Fruit fly (Drosophila melanogaster) whole organism, embryonic: ENCODE results near the gene CG43051.
A peak's percentile ranks its signal among the peaks of the same experiment; 100 is the strongest.

Source experiments
- Antp ChIP-seq: fragments of 200-800 bp; sonication (Bioruptor generic); optimal IDR thresholded peaks from 3 replicates; lab custom pipeline; 2016; ENCODE audit warnings: missing biosample characterization, missing genetic modification characterization
- Atf-2 ChIP-seq: fragments of 200-800 bp; sonication (Bioruptor generic); optimal IDR thresholded peaks from 2 replicates; lab custom pipeline; 2016; ENCODE audit warnings: missing biosample characterization, missing genetic modification characterization
- Blimp-1 ChIP-seq: fragments of 200-800 bp; sonication (Bioruptor generic); optimal IDR thresholded peaks from 3 replicates; lab custom pipeline; 2018; ENCODE audit warnings: missing biosample characterization, missing genetic modification characterization, mild to moderate bottlenecking, moderate library complexity, missing genetic modification reagents
- CG10267 ChIP-seq: fragments of 200-800 bp; sonication (Bioruptor generic); optimal IDR thresholded peaks from 2 replicates; lab custom pipeline; 2018; ENCODE audit warnings: missing biosample characterization, mild to moderate bottlenecking, missing genetic modification characterization, moderate library complexity
- CG11695 ChIP-seq: fragments of 200-800 bp; sonication (Bioruptor generic); IDR thresholded peaks from 3 replicates; pipeline ENCODE4 v1.3.6; 2022; ENCODE audit warnings: missing biosample characterization, missing genetic modification characterization
- CG12299 ChIP-seq: fragments of 200-800 bp; sonication (Bioruptor generic); optimal IDR thresholded peaks from 2 replicates; lab custom pipeline; 2018; ENCODE audit warnings: missing biosample characterization, mild to moderate bottlenecking, missing genetic modification characterization
- CG14667 ChIP-seq: fragments of 200-800 bp; sonication (Bioruptor generic); IDR thresholded peaks from 2 replicates; pipeline ENCODE4 v1.3.6; 2022; ENCODE audit warnings: missing biosample characterization, missing genetic modification characterization
- CG15269 ChIP-seq: fragments of 200-800 bp; sonication (Bioruptor generic); optimal IDR thresholded peaks from 2 replicates; lab custom pipeline; 2018; ENCODE audit warnings: missing biosample characterization, mild to moderate bottlenecking, missing genetic modification characterization, moderate library complexity
- CG17612 ChIP-seq: fragments of 200-800 bp; sonication (Bioruptor generic); IDR thresholded peaks from 2 replicates; pipeline ENCODE4 v1.3.6; 2022; ENCODE audit warnings: missing biosample characterization, missing genetic modification characterization
- CG18011 ChIP-seq: fragments of 200-800 bp; sonication (Bioruptor generic); optimal IDR thresholded peaks from 2 replicates; lab custom pipeline; 2017; ENCODE audit warnings: missing biosample characterization, missing genetic modification characterization, mild to moderate bottlenecking, moderate library complexity, missing genotype
- CG2678 ChIP-seq: fragments of 200-800 bp; sonication (Bioruptor generic); optimal IDR thresholded peaks from 3 replicates; lab custom pipeline; 2019; ENCODE audit warnings: missing biosample characterization, mild to moderate bottlenecking, missing genetic modification characterization, moderate library complexity
- CG2889 ChIP-seq: fragments of 200-800 bp; sonication (Bioruptor generic); IDR thresholded peaks from 3 replicates; pipeline ENCODE4 v1.3.6; 2022; ENCODE audit warnings: missing biosample characterization, missing genetic modification characterization
- CG3065 ChIP-seq: fragments of 200-800 bp; sonication (Bioruptor generic); optimal IDR thresholded peaks from 2 replicates; lab custom pipeline; 2016; ENCODE audit warnings: missing biosample characterization, missing genetic modification characterization
- CG4282 ChIP-seq: fragments of 200-800 bp; sonication (Bioruptor generic); optimal IDR thresholded peaks from 2 replicates; lab custom pipeline; 2016; ENCODE audit warnings: missing biosample characterization, missing genetic modification characterization
- CG43689 ChIP-seq: fragments of 200-800 bp; sonication (Bioruptor generic); IDR thresholded peaks from 2 replicates; pipeline ENCODE4 v1.3.6; 2022; ENCODE audit warnings: missing biosample characterization, missing genetic modification characterization
- CG5953 ChIP-seq: fragments of 200-800 bp; sonication (Bioruptor generic); IDR thresholded peaks from 2 replicates; pipeline ENCODE4 v1.3.6; 2022; ENCODE audit warnings: missing biosample characterization, missing genetic modification characterization
- CG6175 ChIP-seq: fragments of 200-800 bp; sonication (Bioruptor generic); IDR thresholded peaks from 3 replicates; pipeline ENCODE4 v1.3.6; 2022; ENCODE audit warnings: missing biosample characterization, missing genetic modification characterization
- CG7357 ChIP-seq: fragments of 200-800 bp; sonication (Bioruptor generic); IDR thresholded peaks from 3 replicates; pipeline ENCODE4 v1.3.6; 2022; ENCODE audit warnings: missing biosample characterization, missing genetic modification characterization
- CG8281 ChIP-seq: fragments of 200-800 bp; sonication (Bioruptor generic); optimal IDR thresholded peaks from 2 replicates; lab custom pipeline; 2018; ENCODE audit warnings: missing biosample characterization, mild to moderate bottlenecking, missing genetic modification characterization, moderate library complexity
- CG9932 ChIP-seq: fragments of 200-800 bp; sonication (Bioruptor generic); IDR thresholded peaks from 2 replicates; pipeline ENCODE4 v1.3.6; 2022; ENCODE audit warnings: missing biosample characterization, missing genetic modification characterization
- D19B ChIP-seq: fragments of 200-800 bp; sonication (Bioruptor generic); optimal IDR thresholded peaks from 2 replicates; lab custom pipeline; 2017; ENCODE audit warnings: missing biosample characterization, mild to moderate bottlenecking, missing genetic modification characterization
- Elba2 ChIP-seq: fragments of 200-800 bp; sonication (Bioruptor generic); optimal IDR thresholded peaks from 3 replicates; lab custom pipeline; 2016; ENCODE audit warnings: missing biosample characterization, missing genetic modification characterization
- HLHmδ ChIP-seq: fragments of 200-800 bp; sonication (Bioruptor generic); optimal IDR thresholded peaks from 2 replicates; lab custom pipeline; 2018; ENCODE audit warnings: missing biosample characterization, mild to moderate bottlenecking, missing genetic modification characterization, moderate library complexity
- Hmx ChIP-seq: fragments of 200-800 bp; sonication (Bioruptor generic); optimal IDR thresholded peaks from 2 replicates; lab custom pipeline; 2016; ENCODE audit warnings: missing biosample characterization, missing genetic modification characterization
- Mad ChIP-seq: fragments of 200-800 bp; sonication (Bioruptor generic); optimal IDR thresholded peaks from 2 replicates; lab custom pipeline; 2016; ENCODE audit warnings: missing biosample characterization, missing genetic modification characterization
- Max ChIP-seq: fragments of 200-800 bp; sonication (Bioruptor generic); optimal IDR thresholded peaks from 2 replicates; lab custom pipeline; 2016; ENCODE audit warnings: missing biosample characterization, mild to moderate bottlenecking, missing genetic modification characterization
- Opbp ChIP-seq: fragments of 200-800 bp; sonication (Bioruptor generic); IDR thresholded peaks from 3 replicates; pipeline ENCODE4 v1.3.6; 2022; ENCODE audit warnings: missing biosample characterization, missing genetic modification characterization; ENCODE audit not compliant: partially characterized antibody
- Pdp1 ChIP-seq, 2 experiments: fragments of 200-800 bp; sonication (Bioruptor generic); optimal IDR thresholded peaks; 3 replicates each; lab custom pipeline; 2016; ENCODE audit warnings: missing biosample characterization in 2 of 2, missing genetic modification characterization in 2 of 2, mild to moderate bottlenecking in 1 of 2, moderate library complexity in 1 of 2
- Poxn ChIP-seq: fragments of 200-800 bp; sonication (Bioruptor generic); IDR thresholded peaks from 2 replicates; pipeline ENCODE4 v1.3.6; 2022; ENCODE audit warnings: missing biosample characterization, missing genetic modification characterization
- Xrp1 ChIP-seq: fragments of 200-800 bp; sonication (Bioruptor generic); IDR thresholded peaks from 2 replicates; pipeline ENCODE4 v1.3.6; 2022; ENCODE audit warnings: missing biosample characterization, missing genetic modification characterization
- ap ChIP-seq: fragments of 200-800 bp; sonication (Bioruptor generic); IDR thresholded peaks from 2 replicates; pipeline ENCODE4 v1.3.6; 2022; ENCODE audit warnings: missing biosample characterization, missing genetic modification characterization
- bsh ChIP-seq, 2 experiments: fragments of 200-800 bp; sonication (Bioruptor generic); optimal IDR thresholded peaks; 2 replicates each; lab custom pipeline; 2017 to 2018; ENCODE audit warnings: mild to moderate bottlenecking in 2 of 2, missing biosample characterization in 2 of 2, missing genetic modification characterization in 2 of 2, moderate library complexity in 1 of 2
- caup ChIP-seq: fragments of 200-800 bp; sonication (Bioruptor generic); optimal IDR thresholded peaks from 3 replicates; lab custom pipeline; 2017; ENCODE audit warnings: missing biosample characterization, mild to moderate bottlenecking, missing genetic modification characterization, moderate library complexity; ENCODE audit not compliant: severe bottlenecking
- chn ChIP-seq: fragments of 200-800 bp; sonication (Bioruptor generic); optimal IDR thresholded peaks from 2 replicates; lab custom pipeline; 2016; ENCODE audit warnings: missing biosample characterization, missing genetic modification characterization
- crol ChIP-seq: fragments of 200-800 bp; sonication (Bioruptor generic); IDR thresholded peaks from 2 replicates; pipeline ENCODE4 v1.3.6; 2022; ENCODE audit warnings: missing biosample characterization, missing genetic modification characterization
- dati ChIP-seq: fragments of 200-800 bp; sonication (Bioruptor generic); IDR thresholded peaks from 2 replicates; pipeline ENCODE4 v1.3.6; 2022; ENCODE audit warnings: missing biosample characterization, missing genetic modification characterization
- hkb ChIP-seq, 2 experiments: fragments of 200-800 bp in 1 of 2; fragments of >200 bp in 1 of 2; sonication (Bioruptor generic) in 1 of 2; IDR thresholded peaks in 1 of 2; optimal IDR thresholded peaks in 1 of 2; 2 replicates each; pipeline versions ENCODE4 v1.3.6 to Lab custom; 2017 to 2022; ENCODE audit warnings: missing biosample characterization in 1 of 2, missing genetic modification characterization in 1 of 2
- kni ChIP-seq: fragments of 200-800 bp; sonication (Bioruptor generic); optimal IDR thresholded peaks from 3 replicates; lab custom pipeline; 2017; ENCODE audit warnings: mild to moderate bottlenecking, missing biosample characterization, missing genetic modification reagents, missing genetic modification characterization
- lmd ChIP-seq: fragments of 200-800 bp; sonication (Bioruptor generic); IDR thresholded peaks from 2 replicates; pipeline ENCODE4 v1.3.6; 2022; ENCODE audit warnings: missing biosample characterization, missing genetic modification characterization
- lola ChIP-seq, 3 experiments: fragments of >200 bp in 2 of 3; fragments of 200-800 bp in 1 of 3; sonication (Bioruptor generic) in 1 of 3; optimal IDR thresholded peaks; 2 replicates each; lab custom pipeline; 2017 to 2019; ENCODE audit warnings: missing biosample characterization in 3 of 3, missing genetic modification characterization in 3 of 3, mild to moderate bottlenecking in 1 of 3, moderate library complexity in 1 of 3
- lov ChIP-seq, 2 experiments: fragments of 200-800 bp in 1 of 2; fragments of >200 bp in 1 of 2; sonication (Bioruptor generic) in 1 of 2; IDR thresholded peaks in 1 of 2; optimal IDR thresholded peaks in 1 of 2; 2 replicates in 1 of 2; 3 replicates in 1 of 2; pipeline versions ENCODE4 v1.3.6 to Lab custom; 2017 to 2022; ENCODE audit warnings: missing biosample characterization in 1 of 2, missing genetic modification characterization in 1 of 2
- otp ChIP-seq: fragments of 200-800 bp; sonication (Bioruptor generic); IDR thresholded peaks from 3 replicates; pipeline ENCODE4, ENCODE4 v1.3.6; 2022; ENCODE audit warnings: missing biosample characterization, missing genetic modification characterization
- peb ChIP-seq: fragments of 200-800 bp; sonication (Bioruptor generic); IDR thresholded peaks from 2 replicates; pipeline ENCODE4 v1.3.6; 2022; ENCODE audit warnings: missing biosample characterization, missing genetic modification characterization
- scrt ChIP-seq: fragments of 200-800 bp; sonication (Bioruptor generic); optimal IDR thresholded peaks from 2 replicates; lab custom pipeline; 2018; ENCODE audit warnings: missing biosample characterization, mild to moderate bottlenecking, missing genetic modification characterization, moderate library complexity
- sob ChIP-seq: fragments of 200-800 bp; sonication (Bioruptor generic); IDR thresholded peaks from 2 replicates; pipeline ENCODE4 v1.3.6; 2022; ENCODE audit warnings: missing biosample characterization, missing genetic modification characterization
- tap ChIP-seq: fragments of 200-800 bp; optimal IDR thresholded peaks from 3 replicates; lab custom pipeline; 2019; ENCODE audit warnings: missing biosample characterization, mild to moderate bottlenecking, missing genetic modification characterization, moderate library complexity
- tup ChIP-seq: fragments of 200-800 bp; sonication (Bioruptor generic); optimal IDR thresholded peaks from 2 replicates; lab custom pipeline; 2016; ENCODE audit warnings: missing biosample characterization, mild to moderate bottlenecking, missing genetic modification characterization, moderate library complexity

Gene CG43051

dm6 chr2L:12533671-12534402 lies 26.1 kb downstream of the CG43051 start:
- TF ChIP-seq CG14667 (GFP tag; lab: Robert Waterston, UW) (no peak), CG6175 (0 out of 3 replicates have a peak, but pooled peaks have one; percentile 6), sob (GFP tag; lab: Robert Waterston, UW) (no peak), CG17612 (GFP tag; lab: Robert Waterston, UW) (no peak), crol (GFP tag; lab: Robert Waterston, UW) (peak; percentile 94), Blimp-1 (peak; percentile 87), kni (GFP tag; lab: Kevin White, UChicago) (peak; percentile 60), CG8281 (tag; lab: Kevin White, UChicago) (peak; percentile 0), lmd (GFP tag; lab: Robert Waterston, UW) (0 out of 2 replicates have a peak, but pooled peaks have one; percentile 6), Pdp1 (GFP tag; optimal IDR thresholded peaks at IDR 0.05; lab: Kevin White, UChicago) (peak in 1 of 2 experiments; percentile 44), CG10267 (tag; lab: Kevin White, UChicago) (no peak), Opbp (GFP tag; lab: Robert Waterston, UW) (no peak), CG43689 (GFP tag; lab: Robert Waterston, UW) (no peak), Antp (GFP tag; lab: Kevin White, UChicago) (no peak), dati (GFP tag; lab: Robert Waterston, UW) (0 out of 2 replicates have a peak, but pooled peaks have one; percentile 13), Max (GFP tag; lab: Kevin White, UChicago) (no peak), CG4282 (GFP tag; lab: Kevin White, UChicago) (no peak), otp (GFP tag; lab: Robert Waterston, UW) (no peak), ap (no peak), bsh (GFP tag; optimal IDR thresholded peaks at IDR 0.05; lab: Kevin White, UChicago) (no peak), Xrp1 (GFP tag; lab: Robert Waterston, UW) (no peak), CG9932 (GFP tag; lab: Robert Waterston, UW) (no peak), hkb (optimal IDR thresholded peaks at IDR 0.05; lab: Kevin White, UChicago) (no peak), hkb (GFP tag; IDR thresholded peaks at IDR 0.05; lab: Robert Waterston, UW) (0 out of 2 replicates have a peak, but pooled peaks have one; percentile 17)
- TF ChIP-seq, all 482 proteins: peak for 9

dm6 chr2L:12535637-12536038 lies 27.9 kb downstream of the CG43051 start:
- no peak for TF ChIP-seq Mad (GFP tag; lab: Kevin White, UChicago)
- no peak for TF ChIP-seq Poxn (GFP tag; lab: Robert Waterston, UW)
- no peak for TF ChIP-seq CG3065 (GFP tag; lab: Kevin White, UChicago)
- TF ChIP-seq scrt (GFP tag; lab: Kevin White, UChicago), result peak; percentile 75
- TF ChIP-seq tup, result no peak
- no peak for TF ChIP-seq lov (optimal IDR thresholded peaks at IDR 0.05; lab: Kevin White, UChicago)
- no peak; the same call in 2 of the 3 replicates for TF ChIP-seq lov (GFP tag; IDR thresholded peaks at IDR 0.05; lab: Robert Waterston, UW)
- peak; percentile 30 for TF ChIP-seq CG18011 (GFP tag; lab: Kevin White, UChicago)
- peak; percentile 90 for TF ChIP-seq caup (GFP tag; lab: Kevin White, UChicago)
- TF ChIP-seq Atf-2 (GFP tag; lab: Kevin White, UChicago), result no peak
- no peak for TF ChIP-seq peb (GFP tag; lab: Robert Waterston, UW)
- TF ChIP-seq tap (tag; lab: Kevin White, UChicago), result peak; percentile 60
- peak; percentile 77 for TF ChIP-seq CG2678 (tag; lab: Kevin White, UChicago)
- no peak for TF ChIP-seq chn (GFP tag; lab: Kevin White, UChicago)
- TF ChIP-seq CG5953 (GFP tag; lab: Robert Waterston, UW), result peak; percentile 63
- no peak for TF ChIP-seq Elba2 (GFP tag; lab: Kevin White, UChicago)
- peak; percentile 63; the same call in 2 of the 3 replicates for TF ChIP-seq CG11695
- no peak for TF ChIP-seq CG2889 (GFP tag; lab: Robert Waterston, UW)
- peak; percentile 38 for TF ChIP-seq D19B (GFP tag; lab: Kevin White, UChicago)
- TF ChIP-seq lola (GFP tag; optimal IDR thresholded peaks at IDR 0.05; lab: Kevin White, UChicago), result peak in 1 of 3 experiments; percentile 22
- no peak for TF ChIP-seq Antp (GFP tag; lab: Kevin White, UChicago)
- peak; percentile 36 for TF ChIP-seq CG12299 (tag; lab: Kevin White, UChicago)
- TF ChIP-seq CG7357 (GFP tag; lab: Robert Waterston, UW), result 0 out of 3 replicates have a peak, but pooled peaks have one; percentile 27
- TF ChIP-seq HLHmδ, result peak; percentile 90
- peak; percentile 37 for TF ChIP-seq CG15269 (tag; lab: Kevin White, UChicago)
- TF ChIP-seq Hmx (GFP tag; lab: Kevin White, UChicago), result no peak
- TF ChIP-seq CG6175, result peak; percentile 64; the same call in 1 of the 3 replicates
